Fruit fly (Drosophila melanogaster): ENCODE results near the gene toc.

The toc gene

dm6 chr2L:3143908-3144307 lies 678 bp downstream of the toc start:
- TF ChIP-seq onecut (GFP tag; IDR thresholded peaks at IDR 0.05) (peak; percentile 53), crol (GFP tag; IDR thresholded peaks at IDR 0.05) (peak; percentile 6; the same call in 1 of the 2 replicates), gcm2 (GFP tag; optimal IDR thresholded peaks at IDR 0.05) (no peak)

- TF ChIP-seq sim (GFP tag; IDR thresholded peaks at IDR 0.05) (peak; percentile 32; the same call in 1 of the 2 replicates), CTCF (GFP tag; optimal IDR thresholded peaks at IDR 0.05) (peak; percentile 39), CG4707 (GFP tag; optimal IDR thresholded peaks at IDR 0.05) (no peak), CG11504 (tag; optimal IDR thresholded peaks at IDR 0.05) (peak; percentile 27)
Observed at dm6 chr2L:3131641-3132040, 12.9 kb downstream of the toc start.

- peak; percentile 94 for TF ChIP-seq nerfin-1 (tag; optimal IDR thresholded peaks at IDR 0.05)
- no peak for TF ChIP-seq ERR (GFP tag; optimal IDR thresholded peaks at IDR 0.05)
Observed at dm6 chr2L:3130417-3130816, 14.2 kb downstream of the toc start.

dm6 chr2L:3128335-3128734 lies 16.3 kb downstream of the toc start, which contains the start of gene CG15403:
CG15403 (plus strand) TSS chr2L:3128635.
- no peak for TF ChIP-seq CG3163 (GFP tag; optimal IDR thresholded peaks at IDR 0.05)
- TF ChIP-seq exex (tag; optimal IDR thresholded peaks at IDR 0.05) = no peak
- TF ChIP-seq tio (GFP tag; optimal IDR thresholded peaks at IDR 0.05) = no peak
- TF ChIP-seq bcd (GFP tag; optimal IDR thresholded peaks at IDR 0.05) = no peak
- TF ChIP-seq CG7556 (GFP tag; optimal IDR thresholded peaks at IDR 0.05) = no peak
- no peak for TF ChIP-seq CG11504 (tag; optimal IDR thresholded peaks at IDR 0.05)
- TF ChIP-seq ap (GFP tag; IDR thresholded peaks at IDR 0.05) = no peak
- TF ChIP-seq Elba2 (GFP tag; optimal IDR thresholded peaks at IDR 0.05) = no peak
- no peak for TF ChIP-seq MBD-R2 (GFP tag; IDR thresholded peaks at IDR 0.05)
- TF ChIP-seq zf30C (GFP tag; optimal IDR thresholded peaks at IDR 0.05) = no peak
- no peak for TF ChIP-seq CG17359 (tag; optimal IDR thresholded peaks at IDR 0.05)
- no peak for TF ChIP-seq CG12071 (GFP tag; optimal IDR thresholded peaks at IDR 0.05)
- no peak for TF ChIP-seq CG12769 (tag; optimal IDR thresholded peaks at IDR 0.05)
- no peak for TF ChIP-seq CG10979 (tag; optimal IDR thresholded peaks at IDR 0.05)
- TF ChIP-seq luna (GFP tag; optimal IDR thresholded peaks at IDR 0.05) = no peak
- no peak for TF ChIP-seq CG11085 (GFP tag; IDR thresholded peaks at IDR 0.05)
- no peak for TF ChIP-seq Ptx1 (GFP tag; IDR thresholded peaks at IDR 0.05)
- TF ChIP-seq MTF-1 (GFP tag; optimal IDR thresholded peaks at IDR 0.05; ENCODE audit: borderline replicate concordance) = no peak

- TF ChIP-seq CG17829 (tag; optimal IDR thresholded peaks at IDR 0.05) = no peak
- no peak for TF ChIP-seq cad (GFP tag; optimal IDR thresholded peaks at IDR 0.05)
- no peak for TF ChIP-seq Gug (GFP tag; IDR thresholded peaks at IDR 0.05)
- no peak for TF ChIP-seq prd (optimal IDR thresholded peaks at IDR 0.05)
- TF ChIP-seq prd (GFP tag; IDR thresholded peaks at IDR 0.05) = peak; percentile 48; the same call in 1 of the 3 replicates
- peak; percentile 28 for TF ChIP-seq Sox102F (GFP tag; optimal IDR thresholded peaks at IDR 0.05)
- TF ChIP-seq bsh (GFP tag; optimal IDR thresholded peaks at IDR 0.05) = peak in 1 of 2 experiments; percentile 44
- TF ChIP-seq CG10654 (GFP tag; optimal IDR thresholded peaks at IDR 0.05) = no peak
- peak in 1 of 2 experiments; percentile 12 for TF ChIP-seq Hr51 (GFP tag; optimal IDR thresholded peaks at IDR 0.05)
- TF ChIP-seq CG8388 (GFP tag; optimal IDR thresholded peaks at IDR 0.05) = peak; percentile 8
- TF ChIP-seq nmo (GFP tag; optimal IDR thresholded peaks at IDR 0.05) = peak; percentile 22
- TF ChIP-seq CG17359 (tag; optimal IDR thresholded peaks at IDR 0.05) = peak; percentile 10
- TF ChIP-seq sens (GFP tag) = peak; percentile 68
- TF ChIP-seq aop (GFP tag; IDR thresholded peaks at IDR 0.05) = no peak
- peak; percentile 8 for TF ChIP-seq CG7839 (tag; optimal IDR thresholded peaks at IDR 0.05)
- TF ChIP-seq HLH3B (GFP tag; IDR thresholded peaks at IDR 0.05) = peak; percentile 12; the same call in 1 of the 2 replicates
- peak; percentile 5 for TF ChIP-seq CG13424 (tag; optimal IDR thresholded peaks at IDR 0.05)
- peak; percentile 31 for TF ChIP-seq dmrt99B (tag; optimal IDR thresholded peaks at IDR 0.05)
- TF ChIP-seq Xrp1 (GFP tag; IDR thresholded peaks at IDR 0.05) = 0 out of 2 replicates have a peak, but pooled peaks have one; percentile 6
- peak; percentile 31 for TF ChIP-seq tap (tag; optimal IDR thresholded peaks at IDR 0.05)
- peak; percentile 5 for TF ChIP-seq lab (GFP tag; optimal IDR thresholded peaks at IDR 0.05)
Observed at dm6 chr2L:3127813-3128212, 16.8 kb downstream of the toc start.
